Worm (Caenorhabditis elegans) whole organism, L4/young adult: ENCODE measurements around the gene nhr-168.

ENCODE experiments used
- W03F9.2 ChIP-seq: fragments of 150-350 bp; optimal IDR thresholded peaks from 2 replicates; lab custom pipeline; 2014; ENCODE audit warnings: missing biosample characterization, missing genetic modification characterization
- dao-5 ChIP-seq: sonication (generic microtip); optimal IDR thresholded peaks from 2 replicates; lab custom pipeline; 2016; ENCODE audit warnings: missing genotype, missing genetic modification characterization, moderate library complexity, missing compliant biosample characterization
- him-1 ChIP-seq: sonication (generic microtip); optimal IDR thresholded peaks from 2 replicates; lab custom pipeline; 2016; ENCODE audit warnings: missing genotype, missing genetic modification reagents, missing genetic modification characterization, missing compliant biosample characterization

DNA sequence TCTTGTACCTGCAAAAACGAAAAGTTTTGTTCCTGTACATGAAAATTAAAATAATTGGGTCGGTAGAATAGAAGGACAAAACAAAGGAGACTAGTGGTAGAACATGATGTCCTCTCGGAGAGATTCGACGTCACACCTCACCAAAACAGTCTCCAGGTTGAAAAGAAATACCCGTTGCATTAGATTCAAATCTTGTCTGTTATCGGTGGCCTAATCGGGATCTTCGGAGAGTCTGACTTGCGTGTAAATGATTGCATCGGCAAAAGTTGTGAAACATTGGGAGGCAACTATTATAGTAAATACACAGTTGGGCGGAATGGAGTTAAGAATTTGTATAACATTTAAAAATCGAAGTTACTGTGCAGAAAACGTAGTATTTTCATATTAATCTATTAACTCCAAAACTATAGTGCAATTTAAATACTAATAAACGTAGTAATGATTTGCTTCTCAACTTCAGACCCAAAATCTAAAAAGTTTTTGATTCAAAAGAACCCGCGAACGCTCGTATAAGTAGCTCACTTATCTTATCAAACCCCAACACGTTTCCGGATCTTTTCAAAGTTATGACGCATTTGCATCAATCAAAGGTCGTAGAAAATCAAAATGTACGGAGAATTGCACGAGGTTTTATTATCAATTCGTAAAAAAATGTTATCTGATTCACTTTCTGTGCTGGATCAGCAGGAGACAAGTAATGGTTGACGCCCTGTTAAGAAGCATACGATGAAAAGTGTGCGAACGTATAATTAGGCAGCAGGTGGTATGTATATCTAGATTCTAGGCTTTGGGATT, at the start of gene nhr-168:
- no peak for TF ChIP-seq him-1
- no peak for TF ChIP-seq W03F9.2 (tag; lab: Kevin White, UChicago)
- TF ChIP-seq dao-5, result no peak
